Worm (Caenorhabditis elegans): Measurements from ENCODE around the gene ZC13.2.

The ZC13.2 gene

ce11 chrX:857658-858057 is 22.8 kb upstream of the ZC13.2 start:
- TF ChIP-seq Y116A8C.19 (tag; optimal IDR thresholded peaks at IDR 0.05; ENCODE audit: borderline replicate concordance) (no peak), lin-15B (tag; optimal IDR thresholded peaks at IDR 0.05) (no peak), nhr-77 (tag; optimal IDR thresholded peaks at IDR 0.05) (no peak), nhr-11 (tag; optimal IDR thresholded peaks at IDR 0.05) (no peak), pag-3 (tag; optimal IDR thresholded peaks at IDR 0.05; ENCODE audit: borderline replicate concordance, insufficient read depth) (no peak)

DNA sequence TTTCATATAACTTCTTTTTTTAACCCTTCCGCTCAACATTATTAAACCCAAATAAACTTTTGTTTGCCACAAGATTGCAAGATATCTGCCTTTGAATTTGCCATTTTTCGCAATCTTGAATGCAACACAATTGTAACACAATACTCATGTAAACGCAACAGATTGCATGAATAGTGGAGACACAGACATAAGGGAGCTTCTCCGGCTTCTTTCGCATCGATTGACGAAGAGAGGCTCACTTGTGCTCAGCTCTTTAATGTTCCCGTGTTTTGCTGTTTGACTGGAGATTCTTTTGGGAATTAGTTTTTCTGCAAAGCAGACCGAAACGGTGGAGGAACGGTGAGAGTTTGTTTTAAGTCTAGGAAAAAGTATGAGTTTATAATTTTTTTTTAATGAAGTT is 21.1 kb upstream of the ZC13.2 start, which contains the start of gene F56F10.2:
F56F10.2 (plus strand) TSS at position 215 of the 400 bp plus-strand sequence.
- TF ChIP-seq snu-23 (GFP tag; optimal IDR thresholded peaks at IDR 0.05) (peak; percentile 3), nhr-76 (tag; optimal IDR thresholded peaks at IDR 0.05) (no peak), fkh-4 (tag; optimal IDR thresholded peaks at IDR 0.05; ENCODE audit: borderline replicate concordance) (no peak), skn-1 (tag; optimal IDR thresholded peaks at IDR 0.05) (peak; percentile 44), lin-14 (GFP tag; optimal IDR thresholded peaks at IDR 0.05) (peak; percentile 72), mep-1 (tag; optimal IDR thresholded peaks at IDR 0.05) (peak; percentile 5), alr-1 (tag; optimal IDR thresholded peaks at IDR 0.05; ENCODE audit: borderline replicate concordance) (no peak), unc-98 (GFP tag; IDR thresholded peaks at IDR 0.05) (no peak), nhr-71 (tag; optimal IDR thresholded peaks at IDR 0.05) (peak; percentile 32), efl-1 (optimal IDR thresholded peaks at IDR 0.05) (no peak), efl-1 (GFP tag; optimal IDR thresholded peaks at IDR 0.05 in 1 of 2) (no peak), lin-13 (GFP tag; optimal IDR thresholded peaks at IDR 0.05) (no peak), nhr-77 (tag; optimal IDR thresholded peaks at IDR 0.05) (no peak), nhr-47 (tag; optimal IDR thresholded peaks at IDR 0.05) (peak; percentile 12), nhr-85 (tag) (no peak), nhr-12 (tag; optimal IDR thresholded peaks at IDR 0.05) (no peak), ceh-82 (tag; optimal IDR thresholded peaks at IDR 0.05) (peak in 2 of 3 experiments; percentile 0 to 18)

DNA sequence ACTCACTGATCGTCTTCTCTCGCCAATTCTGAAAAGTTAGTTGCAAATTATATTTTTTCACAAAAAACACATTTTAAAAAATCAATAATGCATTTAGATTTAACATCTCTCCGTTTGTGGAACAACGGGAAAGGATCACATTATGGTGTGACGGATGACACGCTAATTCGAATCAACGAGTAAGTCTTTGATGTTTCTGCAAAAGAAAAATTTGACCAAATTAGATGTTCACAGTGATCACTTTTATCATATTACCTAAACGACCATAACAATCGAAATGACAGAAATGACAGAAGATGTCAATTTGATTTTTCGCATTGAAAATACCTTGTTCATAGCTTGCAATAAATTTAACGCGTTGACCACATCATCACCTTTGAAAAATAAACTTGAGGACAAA is 19.1 kb upstream of the ZC13.2 start:
- TF ChIP-seq elt-3 (tag; optimal IDR thresholded peaks at IDR 0.05): peak in 1 of 6 experiments; percentile 53
- TF ChIP-seq blmp-1 (tag; optimal IDR thresholded peaks at IDR 0.05): peak; percentile 18
- peak; percentile 77 for TF ChIP-seq nhr-85 (tag)
- TF ChIP-seq fos-1 (tag; optimal IDR thresholded peaks at IDR 0.05): no peak
- peak; percentile 6 for TF ChIP-seq unc-130 (tag; optimal IDR thresholded peaks at IDR 0.05)
- TF ChIP-seq lin-14 (GFP tag; optimal IDR thresholded peaks at IDR 0.05): peak; percentile 26
- TF ChIP-seq F16B12.6 (tag; optimal IDR thresholded peaks at IDR 0.05): no peak

ce11 chrX:863478-863877 is 17.0 kb upstream of the ZC13.2 start, which contains the start of gene cdo-1:
cdo-1 (minus strand) TSS chrX:863578.
- no peak for TF ChIP-seq efl-1 (optimal IDR thresholded peaks at IDR 0.05)
- no peak for TF ChIP-seq efl-1 (GFP tag; optimal IDR thresholded peaks at IDR 0.05 in 1 of 2)
- TF ChIP-seq ceh-90 (tag; optimal IDR thresholded peaks at IDR 0.05): no peak
- TF ChIP-seq dsc-1 (tag; optimal IDR thresholded peaks at IDR 0.05): no peak
- no peak for TF ChIP-seq unc-62 (GFP tag; optimal IDR thresholded peaks at IDR 0.05)
- no peak for TF ChIP-seq nhr-19 (GFP tag; conservative IDR thresholded peaks at IDR 0.05)
- TF ChIP-seq unc-30 (tag; optimal IDR thresholded peaks at IDR 0.05): no peak
- TF ChIP-seq nhr-20 (tag; optimal IDR thresholded peaks at IDR 0.05): no peak
- TF ChIP-seq vab-15 (tag; optimal IDR thresholded peaks at IDR 0.05): no peak
- TF ChIP-seq lir-3 (tag; optimal IDR thresholded peaks at IDR 0.05; ENCODE audit: poor library complexity): no peak
- no peak for TF ChIP-seq nhr-84 (tag; optimal IDR thresholded peaks at IDR 0.05)
- no peak for TF ChIP-seq egl-13 (tag; optimal IDR thresholded peaks at IDR 0.05)
- TF ChIP-seq nhr-11 (tag; optimal IDR thresholded peaks at IDR 0.05): no peak

ce11 chrX:864293-864731 is 16.2 kb upstream of the ZC13.2 start:
- TF ChIP-seq grh-1 (GFP tag; IDR thresholded peaks at IDR 0.05) (peak; percentile 79), nhr-85 (tag) (peak; percentile 97), mdl-1 (tag; optimal IDR thresholded peaks at IDR 0.05) (peak in 1 of 2 experiments; percentile 42), nhr-90 (tag; optimal IDR thresholded peaks at IDR 0.05; ENCODE audit: poor library complexity) (peak; percentile 70), efl-1 (optimal IDR thresholded peaks at IDR 0.05) (no peak), efl-1 (GFP tag; optimal IDR thresholded peaks at IDR 0.05 in 1 of 2) (peak in 1 of 2 experiments; percentile 50), C04F5.9 (tag; optimal IDR thresholded peaks at IDR 0.05) (no peak), tbx-2 (tag; optimal IDR thresholded peaks at IDR 0.05) (peak; percentile 75), tlp-1 (tag; optimal IDR thresholded peaks at IDR 0.05) (no peak), pag-3 (tag; optimal IDR thresholded peaks at IDR 0.05; ENCODE audit: borderline replicate concordance, insufficient read depth) (no peak), elt-2 (tag; optimal IDR thresholded peaks at IDR 0.05) (no peak), lin-35 (GFP tag; optimal IDR thresholded peaks at IDR 0.05) (peak in 1 of 2 experiments; percentile 57), snu-23 (GFP tag; optimal IDR thresholded peaks at IDR 0.05) (peak; percentile 67), aha-1 (tag; optimal IDR thresholded peaks at IDR 0.05) (peak; percentile 35), dsc-1 (tag; optimal IDR thresholded peaks at IDR 0.05) (no peak), lir-3 (tag; optimal IDR thresholded peaks at IDR 0.05; ENCODE audit: poor library complexity) (peak; percentile 2)
